Worm (Caenorhabditis elegans) whole organism, mixed stage, embryonic: ENCODE results near the gene srv-27.
A peak's percentile ranks its signal among the peaks of the same experiment; 100 is the strongest.

Experiments used
- M03D4.4 ChIP-seq: sonication (generic microtip); optimal IDR thresholded peaks from 2 replicates; lab custom pipeline; 2017; ENCODE audit warnings: mild to moderate bottlenecking, missing genetic modification characterization, missing compliant biosample characterization
- blmp-1 ChIP-seq: fragments of 150-350 bp; optimal IDR thresholded peaks from 2 replicates; lab custom pipeline; 2014; ENCODE audit warnings: missing biosample characterization, missing genetic modification characterization
- ceh-39 ChIP-seq: fragments of 150-350 bp; optimal IDR thresholded peaks from 2 replicates; lab custom pipeline; 2014; ENCODE audit warnings: missing biosample characterization, missing genetic modification characterization
- ceh-83 ChIP-seq: fragments of 200-800 bp; sonication (Bioruptor generic); optimal IDR thresholded peaks from 2 replicates; lab custom pipeline; 2018; ENCODE audit warnings: mild to moderate bottlenecking, missing genetic modification characterization, missing compliant biosample characterization
- ces-1 ChIP-seq: fragments of 150-350 bp; optimal IDR thresholded peaks from 2 replicates; lab custom pipeline; 2014; ENCODE audit warnings: missing biosample characterization, missing genetic modification reagents, missing genetic modification characterization
- drap-1 ChIP-seq: fragments of 200-800 bp; sonication (Bioruptor generic); optimal IDR thresholded peaks from 3 replicates; lab custom pipeline; 2018; ENCODE audit warnings: mild to moderate bottlenecking, missing genetic modification characterization, missing compliant biosample characterization
- elt-1 ChIP-seq: sonication (generic microtip); optimal IDR thresholded peaks from 2 replicates; lab custom pipeline; 2017; ENCODE audit warnings: missing genetic modification characterization, mild to moderate bottlenecking, missing compliant biosample characterization, antibody characterized with exemption, moderate library complexity, borderline replicate concordance; ENCODE audit not compliant: insufficient read depth
- elt-3 ChIP-seq: fragments of 150-350 bp; optimal IDR thresholded peaks from 2 replicates; lab custom pipeline; 2014; ENCODE audit warnings: missing biosample characterization, missing genetic modification characterization
- flh-1 ChIP-seq: fragments of 200-800 bp; sonication (Bioruptor generic); optimal IDR thresholded peaks from 2 replicates; lab custom pipeline; 2018; ENCODE audit warnings: mild to moderate bottlenecking, missing genetic modification characterization, moderate library complexity, missing compliant biosample characterization
- ham-2 ChIP-seq: fragments of 200-800 bp; sonication (Bioruptor generic); optimal IDR thresholded peaks from 2 replicates; lab custom pipeline; 2018; ENCODE audit warnings: mild to moderate bottlenecking, missing genetic modification characterization, missing compliant biosample characterization
- hlh-1 ChIP-seq: fragments of 150-350 bp; optimal IDR thresholded peaks from 2 replicates; lab custom pipeline; 2014; ENCODE audit warnings: missing biosample characterization, missing genetic modification reagents, missing genetic modification characterization
- lin-13 ChIP-seq: fragments of 150-350 bp; optimal IDR thresholded peaks from 2 replicates; lab custom pipeline; 2014; ENCODE audit warnings: missing biosample characterization, missing genetic modification characterization
- lin-32 ChIP-seq: fragments of 200-800 bp; sonication (Bioruptor generic); optimal IDR thresholded peaks from 2 replicates; lab custom pipeline; 2018; ENCODE audit warnings: mild to moderate bottlenecking, missing genetic modification characterization, missing compliant biosample characterization
- lsy-2 ChIP-seq: fragments of 150-350 bp; optimal IDR thresholded peaks from 2 replicates; lab custom pipeline; 2014; ENCODE audit warnings: missing biosample characterization, missing genetic modification characterization
- mab-5 ChIP-seq: fragments of 150-350 bp; optimal IDR thresholded peaks from 2 replicates; lab custom pipeline; 2014; ENCODE audit warnings: missing biosample characterization, missing genetic modification characterization
- mep-1 ChIP-seq: fragments of 150-350 bp; optimal IDR thresholded peaks from 2 replicates; lab custom pipeline; 2017; ENCODE audit warnings: missing biosample characterization, missing genetic modification reagents, missing genetic modification characterization, inconsistent platforms
- mls-2 ChIP-seq: sonication (generic microtip); optimal IDR thresholded peaks from 2 replicates; lab custom pipeline; 2016; ENCODE audit warnings: mild to moderate bottlenecking, missing genetic modification characterization, moderate library complexity, missing compliant biosample characterization
- nhr-12 ChIP-seq: fragments of 150-350 bp; optimal IDR thresholded peaks from 2 replicates; lab custom pipeline; 2014; ENCODE audit warnings: missing biosample characterization, missing genetic modification characterization
- nhr-2 ChIP-seq: fragments of 150-350 bp; optimal IDR thresholded peaks from 2 replicates; lab custom pipeline; 2014; ENCODE audit warnings: missing biosample characterization, missing genetic modification characterization
- nhr-237 ChIP-seq: fragments of 150-350 bp; optimal IDR thresholded peaks from 2 replicates; lab custom pipeline; 2014; ENCODE audit warnings: missing biosample characterization, missing genetic modification characterization
- nhr-76 ChIP-seq: sonication (generic microtip); optimal IDR thresholded peaks from 2 replicates; lab custom pipeline; 2017; ENCODE audit warnings: missing biosample characterization, missing genetic modification characterization
- snpc-4 ChIP-seq: fragments of 150-350 bp; optimal IDR thresholded peaks from 2 replicates; lab custom pipeline; 2014; ENCODE audit warnings: missing biosample characterization, missing genetic modification characterization
- sptf-1 ChIP-seq: sonication (generic microtip); optimal IDR thresholded peaks from 2 replicates; lab custom pipeline; 2017; ENCODE audit warnings: mild to moderate bottlenecking, missing genetic modification characterization, moderate library complexity, missing compliant biosample characterization
- tbx-8 ChIP-seq: fragments of 200-800 bp; sonication (Bioruptor generic); optimal IDR thresholded peaks from 2 replicates; lab custom pipeline; 2018; ENCODE audit warnings: mild to moderate bottlenecking, missing genetic modification characterization, moderate library complexity, missing compliant biosample characterization
- unc-120 ChIP-seq: sonication (generic microtip); optimal IDR thresholded peaks from 2 replicates; lab custom pipeline; 2017; ENCODE audit warnings: missing genetic modification characterization, missing compliant biosample characterization; ENCODE audit not compliant: poor library complexity, severe bottlenecking
- unc-39 ChIP-seq: fragments of 150-350 bp; optimal IDR thresholded peaks from 2 replicates; lab custom pipeline; 2014; ENCODE audit warnings: missing biosample characterization, missing genetic modification characterization
- unc-62 ChIP-seq: fragments of 150-350 bp; optimal IDR thresholded peaks from 2 replicates; lab custom pipeline; 2014; ENCODE audit warnings: missing biosample characterization, missing genetic modification reagents, missing genetic modification characterization
- zip-8 ChIP-seq: fragments of 150-350 bp; optimal IDR thresholded peaks from 2 replicates; lab custom pipeline; 2014; ENCODE audit warnings: missing biosample characterization, missing genetic modification characterization
- ztf-11 ChIP-seq: fragments of 150-350 bp; optimal IDR thresholded peaks from 2 replicates; lab custom pipeline; 2014; ENCODE audit warnings: missing biosample characterization, missing genetic modification characterization

The srv-27 gene

DNA sequence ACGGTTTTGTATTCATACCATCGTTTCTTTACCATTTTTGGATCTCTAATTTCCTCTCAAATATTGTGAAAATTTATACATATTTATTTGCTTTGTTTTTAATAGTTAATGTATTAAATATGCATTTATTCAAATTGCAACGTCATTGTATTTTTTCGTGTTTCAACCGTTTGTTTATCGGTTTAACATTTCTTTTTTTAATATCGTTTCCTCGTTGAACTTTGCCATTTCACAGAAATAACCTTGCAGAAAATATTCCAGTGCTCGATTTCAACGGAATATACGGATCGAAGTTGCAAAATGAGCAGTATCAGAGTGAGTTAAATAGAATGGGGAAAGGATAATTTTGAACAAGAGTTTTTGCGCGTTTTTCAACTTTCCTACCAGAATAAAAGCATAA, 31.2 kb upstream of the srv-27 start, which contains the start of gene seu-1:
Gene seu-1 (plus strand): TSS at position 301 of the 400 bp plus-strand sequence.
- TF ChIP-seq unc-62 (GFP tag; lab: Kevin White, UChicago) (no peak), snpc-4 (tag; lab: Kevin White, UChicago) (no peak), ceh-83 (no peak), nhr-237 (tag; lab: Kevin White, UChicago) (no peak), mls-2 (tag; lab: Kevin White, UChicago) (no peak), mab-5 (tag; lab: Kevin White, UChicago) (no peak), ztf-11 (tag; lab: Kevin White, UChicago) (no peak), drap-1 (GFP tag; lab: Kevin White, UChicago) (no peak), mep-1 (tag; lab: Kevin White, UChicago) (no peak), blmp-1 (tag; lab: Kevin White, UChicago) (no peak), zip-8 (no peak), M03D4.4 (tag; lab: Kevin White, UChicago) (no peak), unc-39 (tag; lab: Kevin White, UChicago) (no peak), unc-120 (tag; lab: Kevin White, UChicago) (no peak), ces-1 (GFP tag; lab: Kevin White, UChicago) (no peak), nhr-2 (tag; lab: Kevin White, UChicago) (no peak)

DNA sequence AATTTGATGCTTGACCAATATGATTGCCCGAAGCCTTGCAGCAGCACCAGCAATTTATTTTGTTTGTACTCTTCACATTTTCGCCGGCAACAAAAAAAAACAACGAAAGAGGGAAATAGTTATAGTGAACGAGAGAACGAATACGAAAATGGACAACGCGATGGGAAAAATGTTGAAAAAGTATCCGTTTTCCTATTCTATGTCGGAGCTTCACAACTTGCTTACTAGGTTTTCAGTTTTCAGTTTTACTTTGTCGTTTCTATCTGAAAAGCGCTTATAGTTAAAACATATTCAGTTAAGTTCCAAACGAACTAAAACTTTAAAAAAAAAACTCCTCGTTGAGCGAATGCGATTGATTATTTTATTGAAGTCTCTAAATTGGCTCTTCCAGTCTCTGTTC, 30.0 kb upstream of the srv-27 start:
- no peak for TF ChIP-seq hlh-1 (tag; lab: Kevin White, UChicago)
- TF ChIP-seq elt-1 (tag; lab: Kevin White, UChicago) = no peak
- no peak for TF ChIP-seq mep-1 (tag; lab: Kevin White, UChicago)
- no peak for TF ChIP-seq elt-3 (tag; lab: Kevin White, UChicago)
- no peak for TF ChIP-seq snpc-4 (tag; lab: Kevin White, UChicago)
- TF ChIP-seq ztf-11 (tag; lab: Kevin White, UChicago) = no peak
- no peak for TF ChIP-seq lsy-2 (tag; lab: Kevin White, UChicago)
- no peak for TF ChIP-seq mab-5 (tag; lab: Kevin White, UChicago)
- TF ChIP-seq ces-1 (GFP tag; lab: Kevin White, UChicago) = no peak
- TF ChIP-seq unc-39 (tag; lab: Kevin White, UChicago) = no peak
- no peak for TF ChIP-seq flh-1
- TF ChIP-seq blmp-1 (tag; lab: Kevin White, UChicago) = no peak
- TF ChIP-seq lin-32 (GFP tag; lab: Kevin White, UChicago) = no peak
- no peak for TF ChIP-seq drap-1 (GFP tag; lab: Kevin White, UChicago)
- no peak for TF ChIP-seq sptf-1

DNA sequence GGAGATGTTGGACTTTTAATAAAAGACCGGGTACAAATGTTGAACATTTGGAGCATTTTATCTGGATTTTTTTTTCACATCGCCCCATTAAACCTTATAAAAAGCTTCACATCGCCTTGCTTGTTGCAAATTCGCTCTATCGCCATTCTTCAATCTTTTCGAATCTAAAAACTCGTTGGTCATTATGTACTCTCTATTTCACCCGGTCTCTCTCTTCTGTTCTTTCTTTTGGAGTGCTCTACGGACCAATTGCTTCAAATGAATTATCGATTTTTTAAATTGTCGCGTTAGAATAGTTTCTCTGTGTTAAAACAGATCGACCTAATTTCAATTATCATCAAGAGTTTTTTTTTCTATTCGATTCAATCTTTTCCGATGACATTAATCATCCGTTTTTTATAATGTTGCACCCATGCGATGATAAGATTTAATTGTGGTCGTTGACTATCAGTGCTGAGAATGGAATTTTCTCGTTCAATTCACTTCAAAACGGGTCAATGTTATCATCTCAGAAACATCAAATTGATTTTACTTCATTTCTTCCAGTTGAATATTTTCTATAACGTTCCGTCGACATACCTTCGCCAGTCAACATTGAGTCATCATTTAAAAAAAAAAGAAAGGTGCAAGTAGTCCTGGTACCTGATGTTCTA, 29.3 kb upstream of the srv-27 start:
- TF ChIP-seq lin-13 (tag; lab: Kevin White, UChicago) (no peak), hlh-1 (tag; lab: Kevin White, UChicago) (no peak), ztf-11 (tag; lab: Kevin White, UChicago) (no peak), elt-1 (tag; lab: Kevin White, UChicago) (peak; percentile 15), mep-1 (tag; lab: Kevin White, UChicago) (peak; percentile 25), elt-3 (tag; lab: Kevin White, UChicago) (no peak), nhr-12 (no peak), sptf-1 (no peak), mab-5 (tag; lab: Kevin White, UChicago) (no peak), nhr-76 (no peak), ceh-39 (tag; lab: Kevin White, UChicago) (peak; percentile 55), nhr-2 (tag; lab: Kevin White, UChicago) (no peak), lsy-2 (tag; lab: Kevin White, UChicago) (no peak), ces-1 (GFP tag; lab: Kevin White, UChicago) (peak; percentile 73), unc-62 (GFP tag; lab: Kevin White, UChicago) (no peak)

DNA sequence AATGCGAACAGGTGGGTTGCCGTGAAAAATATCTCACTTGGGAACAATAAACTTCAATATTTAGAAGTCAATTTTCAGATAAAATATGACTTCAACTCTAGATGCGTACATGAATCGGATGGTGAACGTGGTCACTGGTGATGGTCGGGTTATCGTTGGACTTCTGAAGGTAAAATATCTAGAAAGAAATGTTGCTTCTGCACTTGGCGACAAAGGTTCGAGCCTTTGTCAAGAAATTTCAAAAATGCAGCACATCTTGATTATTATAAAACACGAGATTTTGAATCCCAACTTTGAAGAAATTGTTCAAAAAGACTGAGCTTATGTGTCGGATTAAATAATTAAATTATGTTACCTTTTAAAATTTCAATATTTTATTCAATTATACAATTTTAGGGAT, 28.3 kb upstream of the srv-27 start, which contains the start of gene lsm-8:
Gene lsm-8 (plus strand): TSS at position 79 of the 400 bp plus-strand sequence.
- no peak for TF ChIP-seq drap-1 (GFP tag; lab: Kevin White, UChicago)
- TF ChIP-seq ham-2 (GFP tag; lab: Kevin White, UChicago) = no peak
- TF ChIP-seq zip-8 = no peak
- TF ChIP-seq tbx-8 (GFP tag; lab: Kevin White, UChicago) = no peak
- no peak for TF ChIP-seq blmp-1 (tag; lab: Kevin White, UChicago)
- TF ChIP-seq elt-1 (tag; lab: Kevin White, UChicago) = no peak
